Fruit fly (Drosophila melanogaster): ENCODE results near the gene Ccdc85.

Ccdc85 gene

DNA sequence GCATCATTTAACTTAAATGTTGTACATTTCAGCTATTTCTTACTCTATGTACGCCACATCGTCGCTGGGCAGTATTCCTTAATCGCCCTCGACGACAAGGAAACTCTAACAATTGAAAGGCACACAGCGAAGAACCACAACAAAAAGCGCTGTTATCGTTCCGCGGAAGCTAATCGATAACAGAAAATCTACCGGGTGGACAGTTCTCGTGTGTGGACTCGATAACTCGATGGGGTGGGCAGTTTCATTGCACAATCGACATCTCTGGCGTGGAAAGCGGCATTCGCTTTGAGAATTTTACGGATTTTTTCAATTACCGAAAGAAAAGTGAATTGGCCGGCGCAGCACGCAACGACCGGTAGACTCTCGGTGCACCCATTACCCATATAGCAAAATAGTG lies 23.9 kb downstream of the Ccdc85 start, which contains the start of the genes alpha4GT1 and Prp40 (continued):
- peak; percentile 67 for TF ChIP-seq E2f2 (GFP tag; IDR thresholded peaks at IDR 0.05)
- TF ChIP-seq CG17328 (GFP tag; IDR thresholded peaks at IDR 0.05): no peak
- peak; percentile 73 for TF ChIP-seq CG17186 (GFP tag; optimal IDR thresholded peaks at IDR 0.05)
- TF ChIP-seq CG15514 (GFP tag; optimal IDR thresholded peaks at IDR 0.05): peak; percentile 91
- no peak for TF ChIP-seq CG14710 (tag; optimal IDR thresholded peaks at IDR 0.05)
- TF ChIP-seq sens (GFP tag): no peak
- TF ChIP-seq inv (GFP tag; IDR thresholded peaks at IDR 0.05; ENCODE audit: partially characterized antibody): peak; percentile 69
- peak; percentile 54 for TF ChIP-seq CG12659 (GFP tag; optimal IDR thresholded peaks at IDR 0.05)
- TF ChIP-seq ato (GFP tag; IDR thresholded peaks at IDR 0.05; ENCODE audit: partially characterized antibody): peak; percentile 94
- peak; percentile 79 for TF ChIP-seq Dll (GFP tag; IDR thresholded peaks at IDR 0.05; ENCODE audit: partially characterized antibody)
- TF ChIP-seq CG34224 (GFP tag; IDR thresholded peaks at IDR 0.05; ENCODE audit: partially characterized antibody): peak; percentile 96
- no peak for TF ChIP-seq bsh (GFP tag; optimal IDR thresholded peaks at IDR 0.05)
- TF ChIP-seq CG34422 (GFP tag; IDR thresholded peaks at IDR 0.05): peak; percentile 31; the same call in 1 of the 3 replicates
- TF ChIP-seq pzg (GFP tag; optimal IDR thresholded peaks at IDR 0.05): peak; percentile 81
- no peak for TF ChIP-seq Spps (tag; optimal IDR thresholded peaks at IDR 0.05)
- peak; percentile 43 for TF ChIP-seq Myb (GFP tag; optimal IDR thresholded peaks at IDR 0.05)
- TF ChIP-seq bowl (GFP tag; IDR thresholded peaks at IDR 0.05): no peak
- TF ChIP-seq CG13424 (tag; optimal IDR thresholded peaks at IDR 0.05): no peak
- no peak for TF ChIP-seq CG3726 (GFP tag; IDR thresholded peaks at IDR 0.05)
- TF ChIP-seq Awh (GFP tag; IDR thresholded peaks at IDR 0.05): no peak
- TF ChIP-seq ro (GFP tag; IDR thresholded peaks at IDR 0.05): no peak
- TF ChIP-seq CG32532 (GFP tag; IDR thresholded peaks at IDR 0.05): no peak
- no peak for TF ChIP-seq lilli (GFP tag; optimal IDR thresholded peaks at IDR 0.05)
- TF ChIP-seq tll (GFP tag; optimal IDR thresholded peaks at IDR 0.05): no peak
- TF ChIP-seq CG10267 (tag; optimal IDR thresholded peaks at IDR 0.05): no peak
- TF ChIP-seq CG13296 (GFP tag; optimal IDR thresholded peaks at IDR 0.05): no peak
- TF ChIP-seq Dp (GFP tag; optimal IDR thresholded peaks at IDR 0.05): peak; percentile 53
- TF ChIP-seq chinmo (GFP tag; IDR thresholded peaks at IDR 0.05; ENCODE audit: partially characterized antibody): peak; percentile 95
- TF ChIP-seq CG6654 (GFP tag; optimal IDR thresholded peaks at IDR 0.05): no peak
- TF ChIP-seq gfzf (GFP tag; optimal IDR thresholded peaks at IDR 0.05): peak; percentile 27
- TF ChIP-seq vnd (GFP tag; IDR thresholded peaks at IDR 0.05; ENCODE audit: partially characterized antibody): peak; percentile 86
- TF ChIP-seq NFAT (GFP tag; IDR thresholded peaks at IDR 0.05): 0 out of 2 replicates have a peak, but pooled peaks have one; percentile 15
- TF ChIP-seq Drgx (GFP tag; IDR thresholded peaks at IDR 0.05): no peak
- TF ChIP-seq Sox100B (GFP tag; optimal IDR thresholded peaks at IDR 0.05): no peak
- peak; percentile 39 for TF ChIP-seq pfk (GFP tag; optimal IDR thresholded peaks at IDR 0.05)
- no peak for TF ChIP-seq CG10366 (GFP tag; IDR thresholded peaks at IDR 0.05)
- TF ChIP-seq CG18262 (tag; optimal IDR thresholded peaks at IDR 0.05): no peak
- peak; percentile 89 for TF ChIP-seq bbx (GFP tag; IDR thresholded peaks at IDR 0.05; ENCODE audit: partially characterized antibody)
- TF ChIP-seq NC2α (GFP tag; optimal IDR thresholded peaks at IDR 0.05): no peak
- TF ChIP-seq crp (GFP tag; optimal IDR thresholded peaks at IDR 0.05): peak in 1 of 2 experiments; percentile 19
- peak; percentile 62 for TF ChIP-seq YL-1 (GFP tag; optimal IDR thresholded peaks at IDR 0.05)
- 0 out of 2 replicates have a peak, but pooled peaks have one; percentile 16 for TF ChIP-seq CG2129 (GFP tag; IDR thresholded peaks at IDR 0.05; ENCODE audit: partially characterized antibody)
- peak; percentile 90 for TF ChIP-seq CG7963 (GFP tag; IDR thresholded peaks at IDR 0.05; ENCODE audit: partially characterized antibody)
- peak; percentile 61 for TF ChIP-seq dm (GFP tag; optimal IDR thresholded peaks at IDR 0.05)
- no peak for TF ChIP-seq CG3065 (GFP tag; optimal IDR thresholded peaks at IDR 0.05)
- peak; percentile 20 for TF ChIP-seq CG15479 (GFP tag; optimal IDR thresholded peaks at IDR 0.05)
- TF ChIP-seq fru (optimal IDR thresholded peaks at IDR 0.05): no peak
- peak; percentile 87 for TF ChIP-seq CG13287 (GFP tag; IDR thresholded peaks at IDR 0.05; ENCODE audit: partially characterized antibody)
- TF ChIP-seq CG4854 (GFP tag; optimal IDR thresholded peaks at IDR 0.05): no peak

Measured in whole organism, embryonic.